Worm (Caenorhabditis elegans) whole organism, late embryonic: ENCODE data around the gene reps-1.

Experiments used
- K09A11.1 ChIP-seq: sonication (generic microtip); optimal IDR thresholded peaks from 2 replicates; lab custom pipeline; 2017; ENCODE audit warnings: antibody characterized with exemption, mild to moderate bottlenecking, missing genetic modification characterization, missing compliant biosample characterization; ENCODE audit not compliant: insufficient read depth
- dve-1 ChIP-seq: sonication (generic microtip); optimal IDR thresholded peaks from 2 replicates; lab custom pipeline; 2017; ENCODE audit warnings: antibody characterized with exemption, mild to moderate bottlenecking, missing genetic modification characterization, missing compliant biosample characterization
- fkh-10 ChIP-seq: fragments of 150-350 bp; optimal IDR thresholded peaks from 2 replicates; lab custom pipeline; 2014; ENCODE audit warnings: missing biosample characterization, missing genetic modification reagents, missing genetic modification characterization
- gmeb-2 ChIP-seq: sonication (generic microtip); optimal IDR thresholded peaks from 2 replicates; lab custom pipeline; 2016; ENCODE audit warnings: missing genetic modification characterization, inconsistent platforms, missing compliant biosample characterization
- hlh-13 ChIP-seq: fragments of 200-800 bp; sonication (Bioruptor generic); optimal IDR thresholded peaks from 2 replicates; lab custom pipeline; 2018; ENCODE audit warnings: mild to moderate bottlenecking, missing genetic modification characterization, missing compliant biosample characterization
- nfya-1 ChIP-seq: sonication (generic microtip); optimal IDR thresholded peaks from 2 replicates; lab custom pipeline; 2017; ENCODE audit warnings: missing genetic modification characterization, mild to moderate bottlenecking, missing compliant biosample characterization, antibody characterized with exemption, moderate library complexity
- pag-3 ChIP-seq: sonication (generic microtip); optimal IDR thresholded peaks from 2 replicates; lab custom pipeline; 2016; ENCODE audit warnings: missing compliant biosample characterization, missing genetic modification characterization, borderline replicate concordance
- pha-2 ChIP-seq: sonication (generic microtip); optimal IDR thresholded peaks from 2 replicates; lab custom pipeline; 2017; ENCODE audit warnings: mild to moderate bottlenecking, missing genetic modification characterization, missing compliant biosample characterization
- pha-4 ChIP-seq: fragments of 150-350 bp; optimal IDR thresholded peaks from 2 replicates; lab custom pipeline; 2018; ENCODE audit warnings: missing biosample characterization, missing genetic modification reagents, missing genetic modification characterization
- tbx-2 ChIP-seq: sonication (generic microtip); optimal IDR thresholded peaks from 2 replicates; lab custom pipeline; 2016; ENCODE audit warnings: missing genetic modification characterization, missing compliant biosample characterization

ce11 chrV:18977876-18978275 lies 12.4 kb downstream of the reps-1 start, which contains the start of gene Y39B6A.41:
- TF ChIP-seq dve-1 (tag; lab: Kevin White, UChicago): no peak
- TF ChIP-seq fkh-10 (GFP tag; lab: Kevin White, UChicago): no peak
- no peak for TF ChIP-seq tbx-2 (tag; lab: Kevin White, UChicago)
- TF ChIP-seq pag-3 (tag; lab: Kevin White, UChicago): no peak
- no peak for TF ChIP-seq pha-4 (tag; lab: Kevin White, UChicago)
- no peak for TF ChIP-seq nfya-1 (tag; lab: Kevin White, UChicago)
- TF ChIP-seq K09A11.1: no peak
- TF ChIP-seq pha-2 (tag; lab: Kevin White, UChicago): no peak
- TF ChIP-seq gmeb-2 (tag; lab: Kevin White, UChicago): no peak
- TF ChIP-seq hlh-13: no peak
